Worm (Caenorhabditis elegans): ENCODE data around the gene H39E23.3.

ce11 chrV:14127834-14128233, 20.2 kb downstream of the H39E23.3 start:
- TF ChIP-seq mep-1 (tag; optimal IDR thresholded peaks at IDR 0.05) (peak; percentile 32), zag-1 (tag; optimal IDR thresholded peaks at IDR 0.05) (no peak), nhr-76 (tag; optimal IDR thresholded peaks at IDR 0.05) (no peak), ztf-7 (tag; optimal IDR thresholded peaks at IDR 0.05) (no peak), daf-19 (GFP tag; conservative IDR thresholded peaks at IDR 0.05) (no peak)
